Worm (Caenorhabditis elegans): ENCODE measurements around the gene K02F6.4.

K02F6.4 gene

ce11 chrII:2538194-2538593, at the start of gene K02F6.4:
K02F6.4 (plus strand) TSS chrII:2538494.
- TF ChIP-seq ztf-4 (tag; optimal IDR thresholded peaks at IDR 0.05) (no peak), unc-98 (GFP tag; IDR thresholded peaks at IDR 0.05) (no peak), nhr-11 (tag; optimal IDR thresholded peaks at IDR 0.05) (no peak), pax-3 (tag; optimal IDR thresholded peaks at IDR 0.05) (no peak), lin-15B (tag; optimal IDR thresholded peaks at IDR 0.05) (no peak), nhr-90 (tag; optimal IDR thresholded peaks at IDR 0.05; ENCODE audit: poor library complexity) (no peak), pqm-1 (tag; optimal IDR thresholded peaks at IDR 0.05) (no peak), lin-13 (GFP tag; optimal IDR thresholded peaks at IDR 0.05) (no peak), fkh-10 (GFP tag; optimal IDR thresholded peaks at IDR 0.05) (no peak), nhr-237 (tag; optimal IDR thresholded peaks at IDR 0.05) (no peak), zag-1 (tag; optimal IDR thresholded peaks at IDR 0.05) (no peak)

ce11 chrII:2503703-2504430, 34.4 kb upstream of the K02F6.4 start:
- TF ChIP-seq efl-1 (optimal IDR thresholded peaks at IDR 0.05) (peak in 1 of 2 experiments; percentile 3), efl-1 (GFP tag; optimal IDR thresholded peaks at IDR 0.05 in 1 of 2) (peak in 1 of 2 experiments; percentile 18), ceh-8 (GFP tag; optimal IDR thresholded peaks at IDR 0.05) (no peak), ama-1 (optimal IDR thresholded peaks at IDR 0.05) (no peak), blmp-1 (tag; optimal IDR thresholded peaks at IDR 0.05) (no peak), egl-13 (tag; optimal IDR thresholded peaks at IDR 0.05) (no peak), tbx-2 (tag; optimal IDR thresholded peaks at IDR 0.05) (no peak), hlh-17 (GFP tag; optimal IDR thresholded peaks at IDR 0.05; ENCODE audit: borderline replicate concordance) (no peak), nhr-76 (tag; optimal IDR thresholded peaks at IDR 0.05) (no peak), egl-27 (tag; optimal IDR thresholded peaks at IDR 0.05) (no peak), nhr-85 (tag) (peak; percentile 50), lin-15B (tag; optimal IDR thresholded peaks at IDR 0.05) (no peak), lin-35 (GFP tag; optimal IDR thresholded peaks at IDR 0.05) (peak in 1 of 2 experiments; percentile 3), nhr-28 (tag; optimal IDR thresholded peaks at IDR 0.05) (no peak), nhr-237 (tag; optimal IDR thresholded peaks at IDR 0.05) (no peak), alr-1 (tag; optimal IDR thresholded peaks at IDR 0.05; ENCODE audit: borderline replicate concordance) (no peak), ceh-82 (tag; optimal IDR thresholded peaks at IDR 0.05) (no peak), vab-15 (tag; optimal IDR thresholded peaks at IDR 0.05) (no peak), nhr-20 (tag; optimal IDR thresholded peaks at IDR 0.05) (no peak), elt-3 (tag; optimal IDR thresholded peaks at IDR 0.05) (no peak), isw-1 (GFP tag; IDR thresholded peaks at IDR 0.05) (no peak), lin-14 (GFP tag; optimal IDR thresholded peaks at IDR 0.05) (no peak), ces-1 (GFP tag; optimal IDR thresholded peaks at IDR 0.05) (no peak), snu-23 (GFP tag; optimal IDR thresholded peaks at IDR 0.05) (no peak), unc-62 (GFP tag; optimal IDR thresholded peaks at IDR 0.05) (no peak), sox-4 (tag; optimal IDR thresholded peaks at IDR 0.05) (no peak), sptf-1 (tag; optimal IDR thresholded peaks at IDR 0.05) (no peak), tlp-1 (tag; optimal IDR thresholded peaks at IDR 0.05) (no peak), fkh-8 (tag; optimal IDR thresholded peaks at IDR 0.05) (no peak), C34B4.2 (tag; optimal IDR thresholded peaks at IDR 0.05) (no peak), nhr-84 (tag; optimal IDR thresholded peaks at IDR 0.05) (no peak), lin-39 (tag; optimal IDR thresholded peaks at IDR 0.05) (no peak), unc-86 (tag; optimal IDR thresholded peaks at IDR 0.05) (no peak), lir-3 (tag; optimal IDR thresholded peaks at IDR 0.05; ENCODE audit: poor library complexity) (no peak), ceh-90 (tag; optimal IDR thresholded peaks at IDR 0.05) (no peak), ztf-11 (tag; optimal IDR thresholded peaks at IDR 0.05) (no peak), mep-1 (tag; optimal IDR thresholded peaks at IDR 0.05) (peak; percentile 5), unc-98 (GFP tag; IDR thresholded peaks at IDR 0.05) (no peak), ets-5 (GFP tag; IDR thresholded peaks at IDR 0.05) (no peak), pqm-1 (tag; optimal IDR thresholded peaks at IDR 0.05) (no peak), skn-1 (tag; optimal IDR thresholded peaks at IDR 0.05) (peak; percentile 17), mef-2 (tag; optimal IDR thresholded peaks at IDR 0.05) (no peak), elt-2 (tag; optimal IDR thresholded peaks at IDR 0.05) (peak; percentile 75), fkh-4 (tag; optimal IDR thresholded peaks at IDR 0.05; ENCODE audit: borderline replicate concordance) (no peak)

All from whole organism, L1 larva.